Fruit fly (Drosophila melanogaster): ENCODE results near the gene CG32284.

CG32284 gene

DNA sequence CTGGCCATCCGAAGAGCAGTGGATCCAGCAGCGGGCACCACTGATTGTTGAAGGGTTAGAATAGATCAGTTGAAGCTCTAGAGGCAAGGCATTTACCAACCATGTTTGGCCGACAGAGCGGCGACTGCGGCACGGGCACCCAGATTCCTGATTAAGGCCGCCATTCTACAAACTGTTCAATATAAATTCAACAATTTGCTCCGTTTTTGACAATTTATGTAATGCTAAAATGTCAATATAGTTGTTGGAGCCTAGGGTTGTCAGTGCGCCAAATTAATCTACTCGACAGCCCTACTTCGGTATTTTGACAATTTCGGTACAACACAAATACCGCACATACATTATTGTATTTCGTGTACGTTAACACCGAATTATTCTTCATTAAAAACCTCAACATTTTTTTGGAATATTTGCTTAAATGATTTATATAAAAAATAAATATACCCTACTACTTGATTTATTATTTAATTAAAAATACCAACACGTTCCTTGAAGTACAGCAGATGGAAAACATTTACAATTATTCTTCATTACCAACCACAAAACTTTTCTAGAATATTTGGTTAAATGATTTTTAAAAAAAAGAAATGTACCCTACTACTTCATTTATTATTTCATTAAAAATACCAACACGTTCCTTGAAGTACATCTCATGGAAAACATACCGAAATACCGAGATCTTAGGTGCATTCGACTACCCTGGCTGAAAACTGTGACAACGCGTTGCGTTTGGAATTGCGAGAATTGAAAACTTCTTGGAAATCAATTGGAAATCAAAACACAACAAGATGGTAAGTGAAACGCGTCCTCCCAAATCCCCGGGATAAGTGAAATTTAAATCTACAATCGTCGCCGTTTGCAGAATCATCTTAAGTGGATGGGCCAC is 26.9 kb upstream of the CG32284 start, which contains the start of the genes ND-30 and CG15812 (continued):
- no peak for TF ChIP-seq CG11456 (GFP tag; IDR thresholded peaks at IDR 0.05)
- TF ChIP-seq CG8281 (tag; optimal IDR thresholded peaks at IDR 0.05) = peak; percentile 60
- TF ChIP-seq CG10654 (GFP tag; optimal IDR thresholded peaks at IDR 0.05) = no peak
- TF ChIP-seq dpn (GFP tag; optimal IDR thresholded peaks at IDR 0.05) = peak in 1 of 2 experiments; percentile 1
- TF ChIP-seq p53 (GFP tag; optimal IDR thresholded peaks at IDR 0.05) = no peak
- no peak for TF ChIP-seq CG2202 (tag; optimal IDR thresholded peaks at IDR 0.05)
- 0 out of 2 replicates have a peak, but pooled peaks have one; percentile 5 for TF ChIP-seq CG6689 (GFP tag; IDR thresholded peaks at IDR 0.05)
- TF ChIP-seq ttk (GFP tag; IDR thresholded peaks at IDR 0.05) = no peak
- no peak for TF ChIP-seq Sox100B (GFP tag; optimal IDR thresholded peaks at IDR 0.05)
- no peak for TF ChIP-seq CG16863 (GFP tag; optimal IDR thresholded peaks at IDR 0.05)
- no peak for TF ChIP-seq psq (GFP tag; optimal IDR thresholded peaks at IDR 0.05)
- TF ChIP-seq CG4854 (GFP tag; optimal IDR thresholded peaks at IDR 0.05) = no peak
- no peak for TF ChIP-seq ssp (GFP tag; IDR thresholded peaks at IDR 0.05)
- TF ChIP-seq CG7928 (GFP tag; optimal IDR thresholded peaks at IDR 0.05) = no peak
- no peak for TF ChIP-seq sens-2 (GFP tag; IDR thresholded peaks at IDR 0.05)
- TF ChIP-seq CG30431 (GFP tag; optimal IDR thresholded peaks at IDR 0.05) = no peak
- no peak for TF ChIP-seq ind (GFP tag; optimal IDR thresholded peaks at IDR 0.05)
- no peak for TF ChIP-seq Scr (GFP tag; IDR thresholded peaks at IDR 0.05; ENCODE audit: partially characterized antibody)
- TF ChIP-seq Dip2 (GFP tag; IDR thresholded peaks at IDR 0.05) = no peak
- no peak for TF ChIP-seq Gsc (GFP tag; IDR thresholded peaks at IDR 0.05)
- TF ChIP-seq tap (tag; optimal IDR thresholded peaks at IDR 0.05) = no peak
- TF ChIP-seq CG15011 (GFP tag; optimal IDR thresholded peaks at IDR 0.05) = no peak
- no peak for TF ChIP-seq wek (GFP tag; optimal IDR thresholded peaks at IDR 0.05)
- no peak for TF ChIP-seq Sry-β (GFP tag; optimal IDR thresholded peaks at IDR 0.05)
- TF ChIP-seq dysf (GFP tag; IDR thresholded peaks at IDR 0.05) = no peak
- TF ChIP-seq pan (optimal IDR thresholded peaks at IDR 0.05) = no peak
- TF ChIP-seq pan (GFP tag; optimal IDR thresholded peaks at IDR 0.05 in 1 of 2, IDR thresholded peaks at IDR 0.05 in 1 of 2) = no peak
- TF ChIP-seq org-1 (GFP tag; optimal IDR thresholded peaks at IDR 0.05) = no peak
- no peak for TF ChIP-seq pnt (GFP tag; optimal IDR thresholded peaks at IDR 0.05)
- no peak for TF ChIP-seq CG6765 (GFP tag; optimal IDR thresholded peaks at IDR 0.05)
- no peak; the same call in 1 of the 2 replicates for TF ChIP-seq slbo (GFP tag; IDR thresholded peaks at IDR 0.05)
- no peak; the same call in 1 of the 3 replicates for TF ChIP-seq CG34224 (GFP tag; IDR thresholded peaks at IDR 0.05; ENCODE audit: partially characterized antibody)
- peak; percentile 34 for TF ChIP-seq CG9437 (GFP tag; optimal IDR thresholded peaks at IDR 0.05)
- no peak for TF ChIP-seq zfh1 (GFP tag; IDR thresholded peaks at IDR 0.05)
- no peak for TF ChIP-seq ac (GFP tag; optimal IDR thresholded peaks at IDR 0.05)
- no peak for TF ChIP-seq hkb (optimal IDR thresholded peaks at IDR 0.05)
- no peak for TF ChIP-seq hkb (GFP tag; IDR thresholded peaks at IDR 0.05)
- TF ChIP-seq NFAT (GFP tag; IDR thresholded peaks at IDR 0.05) = no peak
- TF ChIP-seq az2 (GFP tag; optimal IDR thresholded peaks at IDR 0.05) = peak; percentile 25
- no peak for TF ChIP-seq lov (optimal IDR thresholded peaks at IDR 0.05)
- no peak for TF ChIP-seq lov (GFP tag; IDR thresholded peaks at IDR 0.05)
- no peak for TF ChIP-seq Myb (GFP tag; optimal IDR thresholded peaks at IDR 0.05)
- TF ChIP-seq bsh (GFP tag; optimal IDR thresholded peaks at IDR 0.05) = no peak
- TF ChIP-seq D19A (tag; optimal IDR thresholded peaks at IDR 0.05) = no peak
- no peak for TF ChIP-seq vvl (GFP tag; IDR thresholded peaks at IDR 0.05)
- no peak for TF ChIP-seq Aef1 (GFP tag; IDR thresholded peaks at IDR 0.05)
- TF ChIP-seq Sry-δ (GFP tag; optimal IDR thresholded peaks at IDR 0.05) = no peak
- no peak for TF ChIP-seq CG10979 (tag; optimal IDR thresholded peaks at IDR 0.05)
- no peak for TF ChIP-seq Six4 (GFP tag; optimal IDR thresholded peaks at IDR 0.05)
- TF ChIP-seq lmd (GFP tag; IDR thresholded peaks at IDR 0.05) = no peak
- TF ChIP-seq ara (GFP tag; IDR thresholded peaks at IDR 0.05) = no peak

Measured in whole organism, embryonic.